Fruit fly (Drosophila melanogaster): Measurements from ENCODE around the gene CG14053.
A peak's percentile ranks its signal among the peaks of the same experiment; 100 is the strongest.

The CG14053 gene

DNA sequence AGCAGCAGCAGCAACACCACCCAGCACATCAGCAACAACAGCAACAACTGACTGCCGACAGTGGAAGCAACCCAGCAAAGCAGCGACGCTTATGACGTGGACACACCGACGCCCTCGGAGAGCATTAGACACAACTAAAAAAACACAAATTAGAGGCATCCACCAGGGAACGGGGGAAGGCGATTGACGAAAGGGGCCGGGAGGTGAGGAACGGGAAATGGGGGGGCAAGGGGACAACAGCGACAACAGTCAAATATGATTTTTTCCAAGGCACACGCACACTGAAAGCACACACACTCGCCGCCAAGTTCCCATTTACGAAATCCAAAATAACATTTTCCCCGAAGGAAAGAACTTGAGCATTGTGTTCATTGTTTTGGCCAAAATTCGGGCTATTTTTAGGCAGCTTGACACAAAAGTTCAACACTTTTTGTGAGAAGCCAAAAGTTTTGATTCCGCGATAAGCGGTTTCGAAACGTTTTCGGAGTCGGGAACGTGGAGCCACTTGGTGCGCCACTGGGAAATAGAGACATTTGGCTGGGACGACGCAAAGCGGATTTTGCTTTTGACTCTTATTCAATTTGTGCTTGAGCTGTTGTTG, 15.0 kb upstream of the CG14053 start (continued):
- TF ChIP-seq ara (GFP tag; IDR thresholded peaks at IDR 0.05) (peak; percentile 41; the same call in 1 of the 2 replicates), zfh2 (GFP tag; optimal IDR thresholded peaks at IDR 0.05) (peak; percentile 15), CG7839 (tag; optimal IDR thresholded peaks at IDR 0.05) (peak; percentile 49), jigr1 (GFP tag; IDR thresholded peaks at IDR 0.05) (no peak), dysf (GFP tag; IDR thresholded peaks at IDR 0.05) (peak; percentile 63; the same call in 2 of the 3 replicates), dmrt99B (tag; optimal IDR thresholded peaks at IDR 0.05) (peak; percentile 48), CG17361 (GFP tag; IDR thresholded peaks at IDR 0.05) (0 out of 3 replicates have a peak, but pooled peaks have one; percentile 20), so (GFP tag; IDR thresholded peaks at IDR 0.05) (no peak), Drgx (GFP tag; IDR thresholded peaks at IDR 0.05) (peak; percentile 58; the same call in 1 of the 2 replicates), CG12769 (tag; optimal IDR thresholded peaks at IDR 0.05) (peak; percentile 81), crc (GFP tag; optimal IDR thresholded peaks at IDR 0.05) (no peak), ssp (GFP tag; IDR thresholded peaks at IDR 0.05) (peak; percentile 35; the same call in 1 of the 2 replicates), crp (GFP tag; optimal IDR thresholded peaks at IDR 0.05) (no peak), Lpt (GFP tag; optimal IDR thresholded peaks at IDR 0.05) (no peak), CG2202 (tag; optimal IDR thresholded peaks at IDR 0.05) (no peak), bsh (GFP tag; optimal IDR thresholded peaks at IDR 0.05) (peak in 1 of 2 experiments; percentile 2), prd (optimal IDR thresholded peaks at IDR 0.05) (no peak), prd (GFP tag; IDR thresholded peaks at IDR 0.05) (peak; percentile 43; the same call in 1 of the 3 replicates), da (GFP tag; optimal IDR thresholded peaks at IDR 0.05) (no peak), CG30431 (GFP tag; optimal IDR thresholded peaks at IDR 0.05) (no peak), CG31441 (GFP tag; IDR thresholded peaks at IDR 0.05) (0 out of 2 replicates have a peak, but pooled peaks have one; percentile 9), Gug (GFP tag; IDR thresholded peaks at IDR 0.05) (peak; percentile 31; the same call in 2 of the 4 replicates), CG13424 (tag; optimal IDR thresholded peaks at IDR 0.05) (peak; percentile 31), grau (tag; optimal IDR thresholded peaks at IDR 0.05) (peak; percentile 16), Asciz (GFP tag; optimal IDR thresholded peaks at IDR 0.05) (no peak), CoRest (tag; optimal IDR thresholded peaks at IDR 0.05) (peak; percentile 19), lola (GFP tag; optimal IDR thresholded peaks at IDR 0.05) (no peak), CG10366 (GFP tag; IDR thresholded peaks at IDR 0.05) (peak; percentile 20; the same call in 1 of the 2 replicates), lmd (GFP tag; IDR thresholded peaks at IDR 0.05) (peak; percentile 35; the same call in 1 of the 2 replicates), CG2199 (GFP tag; IDR thresholded peaks at IDR 0.05) (no peak), CG14050 (GFP tag; IDR thresholded peaks at IDR 0.05) (no peak), HLH4C (GFP tag; IDR thresholded peaks at IDR 0.05; ENCODE audit: partially characterized antibody) (no peak), CG13123 (GFP tag; optimal IDR thresholded peaks at IDR 0.05) (no peak), Pdp1 (GFP tag; optimal IDR thresholded peaks at IDR 0.05) (peak in 1 of 2 experiments; percentile 16), NfI (GFP tag; optimal IDR thresholded peaks at IDR 0.05) (peak; percentile 19), CG6175 (GFP tag; IDR thresholded peaks at IDR 0.05) (peak; percentile 91), CG12155 (GFP tag; optimal IDR thresholded peaks at IDR 0.05) (no peak), CG10543 (GFP tag; optimal IDR thresholded peaks at IDR 0.05) (peak; percentile 73), zf30C (GFP tag; optimal IDR thresholded peaks at IDR 0.05) (no peak), phol (tag; optimal IDR thresholded peaks at IDR 0.05) (peak; percentile 10)

- no peak for TF ChIP-seq HHEX (GFP tag; optimal IDR thresholded peaks at IDR 0.05)
- no peak for TF ChIP-seq sens-2 (GFP tag; IDR thresholded peaks at IDR 0.05)
- no peak for TF ChIP-seq CG6689 (GFP tag; IDR thresholded peaks at IDR 0.05)
- TF ChIP-seq CG18599 (GFP tag; optimal IDR thresholded peaks at IDR 0.05) = no peak
- no peak for TF ChIP-seq sug (tag; optimal IDR thresholded peaks at IDR 0.05)
- TF ChIP-seq CG1603 (tag; optimal IDR thresholded peaks at IDR 0.05) = no peak
- TF ChIP-seq TFAM (GFP tag; optimal IDR thresholded peaks at IDR 0.05) = no peak
- no peak for TF ChIP-seq fu2 (GFP tag; optimal IDR thresholded peaks at IDR 0.05)
- no peak for TF ChIP-seq CG7372 (GFP tag; IDR thresholded peaks at IDR 0.05)
- TF ChIP-seq mld (GFP tag; IDR thresholded peaks at IDR 0.05; ENCODE audit: partially characterized antibody) = no peak
- no peak for TF ChIP-seq CG10462 (GFP tag; optimal IDR thresholded peaks at IDR 0.05)
- no peak for TF ChIP-seq CrebB (tag; optimal IDR thresholded peaks at IDR 0.05)
Measured at dm6 chrX:2203766-2204165, 10.1 kb upstream of the CG14053 start, which contains the start of gene FarO. Gene FarO (minus strand): TSS chrX:2203866.
